Worm (Caenorhabditis elegans) whole organism, L4/young adult: ENCODE results near the gene F41E6.7.

Experiments used
- W03F9.2 ChIP-seq: fragments of 150-350 bp; optimal IDR thresholded peaks from 2 replicates; lab custom pipeline; 2014; ENCODE audit warnings: missing biosample characterization, missing genetic modification characterization
- dao-5 ChIP-seq: sonication (generic microtip); optimal IDR thresholded peaks from 2 replicates; lab custom pipeline; 2016; ENCODE audit warnings: missing genotype, missing genetic modification characterization, moderate library complexity, missing compliant biosample characterization
- him-1 ChIP-seq: sonication (generic microtip); optimal IDR thresholded peaks from 2 replicates; lab custom pipeline; 2016; ENCODE audit warnings: missing genotype, missing genetic modification reagents, missing genetic modification characterization, missing compliant biosample characterization

- no peak for TF ChIP-seq dao-5 (tag; lab: Kevin White, UChicago)
- no peak for TF ChIP-seq W03F9.2 (tag; lab: Kevin White, UChicago)
- TF ChIP-seq him-1 (tag; lab: Kevin White, UChicago), result no peak
Observed at ce11 chrV:8636907-8637306, 37.8 kb upstream of the F41E6.7 start, which contains the start of gene grl-12.
